Fruit fly (Drosophila melanogaster) whole organism, embryonic: Measurements from ENCODE around the gene Coq7.

Experiments
- Abd-B ChIP-seq: fragments of 200-800 bp; sonication (Bioruptor generic); optimal IDR thresholded peaks from 2 replicates; lab custom pipeline; 2018; ENCODE audit warnings: missing biosample characterization, mild to moderate bottlenecking, missing genetic modification characterization, moderate library complexity
- Ada2b ChIP-seq: fragments of 200-800 bp; sonication (Bioruptor generic); IDR thresholded peaks from 2 replicates; pipeline ENCODE4 v1.3.6; 2022; ENCODE audit warnings: missing biosample characterization, missing genetic modification characterization
- BtbVII ChIP-seq: fragments of 200-800 bp; sonication (Bioruptor generic); optimal IDR thresholded peaks from 3 replicates; lab custom pipeline; 2017; ENCODE audit warnings: missing biosample characterization, mild to moderate bottlenecking, missing genetic modification characterization
- CG10267 ChIP-seq: fragments of 200-800 bp; sonication (Bioruptor generic); optimal IDR thresholded peaks from 2 replicates; lab custom pipeline; 2018; ENCODE audit warnings: missing biosample characterization, mild to moderate bottlenecking, missing genetic modification characterization, moderate library complexity
- CG10321 ChIP-seq: fragments of 200-800 bp; sonication (Bioruptor generic); IDR thresholded peaks from 2 replicates; pipeline ENCODE4 v1.3.6; 2022; ENCODE audit warnings: missing biosample characterization, missing genetic modification characterization
- CG10979 ChIP-seq: fragments of 200-800 bp; sonication (Bioruptor generic); optimal IDR thresholded peaks from 2 replicates; lab custom pipeline; 2018; ENCODE audit warnings: missing biosample characterization, mild to moderate bottlenecking, missing genetic modification characterization, moderate library complexity
- CG12942 ChIP-seq: fragments of 200-800 bp; sonication (Bioruptor generic); optimal IDR thresholded peaks from 3 replicates; lab custom pipeline; 2016; ENCODE audit warnings: missing biosample characterization, missing genetic modification characterization
- CG13775 ChIP-seq: fragments of 200-800 bp; sonication (Bioruptor generic); optimal IDR thresholded peaks from 3 replicates; lab custom pipeline; 2017; ENCODE audit warnings: missing biosample characterization, mild to moderate bottlenecking, missing genetic modification characterization
- CG14860 ChIP-seq: fragments of 200-800 bp; sonication (Bioruptor generic); IDR thresholded peaks from 3 replicates; pipeline ENCODE4 v1.3.6; 2022; ENCODE audit warnings: missing biosample characterization, missing genetic modification characterization; ENCODE audit not compliant: partially characterized antibody
- CG15696 ChIP-seq: fragments of 200-800 bp; sonication (Bioruptor generic); optimal IDR thresholded peaks from 2 replicates; lab custom pipeline; 2019; ENCODE audit warnings: missing biosample characterization, mild to moderate bottlenecking, missing genetic modification characterization, moderate library complexity
- CG1603 ChIP-seq: fragments of 200-800 bp; sonication (Bioruptor generic); optimal IDR thresholded peaks from 2 replicates; lab custom pipeline; 2019; ENCODE audit warnings: missing biosample characterization, mild to moderate bottlenecking, missing genetic modification characterization, moderate library complexity
- CG17385 ChIP-seq: fragments of 200-800 bp; sonication (Bioruptor generic); optimal IDR thresholded peaks from 3 replicates; lab custom pipeline; 2018; ENCODE audit warnings: missing biosample characterization, mild to moderate bottlenecking, missing genetic modification characterization
- CG17829 ChIP-seq: fragments of 200-800 bp; optimal IDR thresholded peaks from 2 replicates; lab custom pipeline; 2019; ENCODE audit warnings: missing biosample characterization, mild to moderate bottlenecking, missing genetic modification characterization, moderate library complexity
- CG18476 ChIP-seq: fragments of 200-800 bp; sonication (Bioruptor generic); optimal IDR thresholded peaks from 2 replicates; lab custom pipeline; 2016; ENCODE audit warnings: missing biosample characterization, mild to moderate bottlenecking, missing genetic modification characterization
- CG2199 ChIP-seq: fragments of 200-800 bp; sonication (Bioruptor generic); IDR thresholded peaks from 3 replicates; pipeline ENCODE4 v1.3.6; 2022; ENCODE audit warnings: missing biosample characterization, missing genetic modification characterization
- CG3163 ChIP-seq: fragments of 200-800 bp; sonication (Bioruptor generic); optimal IDR thresholded peaks from 3 replicates; lab custom pipeline; 2016; ENCODE audit warnings: missing biosample characterization, missing genetic modification characterization
- CG33213 ChIP-seq: fragments of 200-800 bp; sonication (Bioruptor generic); optimal IDR thresholded peaks from 3 replicates; lab custom pipeline; 2016; ENCODE audit warnings: missing biosample characterization, missing genetic modification characterization
- CG33557 ChIP-seq: fragments of 200-800 bp; sonication (Bioruptor generic); optimal IDR thresholded peaks from 2 replicates; lab custom pipeline; 2019; ENCODE audit warnings: missing biosample characterization, mild to moderate bottlenecking, missing genetic modification characterization, moderate library complexity
- CG3838 ChIP-seq: fragments of 200-800 bp; sonication (Bioruptor generic); optimal IDR thresholded peaks from 3 replicates; lab custom pipeline; 2016; ENCODE audit warnings: missing biosample characterization, missing genetic modification characterization
- CG4282 ChIP-seq: fragments of 200-800 bp; sonication (Bioruptor generic); optimal IDR thresholded peaks from 2 replicates; lab custom pipeline; 2016; ENCODE audit warnings: missing biosample characterization, missing genetic modification characterization
- CG7372 ChIP-seq: fragments of 200-800 bp; sonication (Bioruptor generic); IDR thresholded peaks from 2 replicates; pipeline ENCODE4 v1.3.6; 2022; ENCODE audit warnings: missing biosample characterization, missing genetic modification characterization
- CG8290 ChIP-seq, 3 experiments: fragments of 200-800 bp; sonication (Bioruptor generic); optimal IDR thresholded peaks; 2 replicates each; lab custom pipeline; 2016 to 2019; ENCODE audit warnings: missing biosample characterization in 3 of 3, missing genetic modification characterization in 3 of 3, mild to moderate bottlenecking in 2 of 3, moderate library complexity in 1 of 3
- CG8765 ChIP-seq: fragments of 200-800 bp; sonication (Bioruptor generic); IDR thresholded peaks from 2 replicates; pipeline ENCODE4 v1.3.6; 2022; ENCODE audit warnings: missing biosample characterization, missing genetic modification characterization
- CkIIα-i1 ChIP-seq: fragments of 200-800 bp; sonication (Bioruptor generic); IDR thresholded peaks from 2 replicates; pipeline ENCODE4 v1.3.6; 2022; ENCODE audit warnings: missing biosample characterization, missing genetic modification characterization
- Hr39 ChIP-seq: fragments of >200 bp; optimal IDR thresholded peaks from 2 replicates; lab custom pipeline; 2017
- Meics ChIP-seq: fragments of 200-800 bp; sonication (Bioruptor generic); optimal IDR thresholded peaks from 2 replicates; lab custom pipeline; 2017; ENCODE audit warnings: missing biosample characterization, mild to moderate bottlenecking, missing genetic modification characterization
- Mes4 ChIP-seq: fragments of 200-800 bp; sonication (Bioruptor generic); optimal IDR thresholded peaks from 2 replicates; lab custom pipeline; 2016; ENCODE audit warnings: missing biosample characterization, missing genetic modification characterization
- Mrtf ChIP-seq: fragments of 200-800 bp; sonication (Bioruptor generic); IDR thresholded peaks from 3 replicates; pipeline ENCODE4 v1.3.6; 2022; ENCODE audit warnings: missing biosample characterization, missing genetic modification characterization
- NC2α ChIP-seq: fragments of 200-800 bp; sonication (Bioruptor generic); optimal IDR thresholded peaks from 2 replicates; lab custom pipeline; 2016; ENCODE audit warnings: missing biosample characterization, missing genetic modification characterization
- Neu2 ChIP-seq: fragments of 200-800 bp; sonication (Bioruptor generic); optimal IDR thresholded peaks from 3 replicates; lab custom pipeline; 2016; ENCODE audit warnings: missing biosample characterization, missing genetic modification characterization, borderline replicate concordance
- Opbp ChIP-seq: fragments of 200-800 bp; sonication (Bioruptor generic); IDR thresholded peaks from 3 replicates; pipeline ENCODE4 v1.3.6; 2022; ENCODE audit warnings: missing biosample characterization, missing genetic modification characterization; ENCODE audit not compliant: partially characterized antibody
- TFAM ChIP-seq: fragments of 200-800 bp; sonication (Bioruptor generic); optimal IDR thresholded peaks from 2 replicates; lab custom pipeline; 2017; ENCODE audit warnings: missing biosample characterization, missing genetic modification characterization, inconsistent platforms
- Taf1 ChIP-seq: fragments of 200-800 bp; sonication (Bioruptor generic); IDR thresholded peaks from 2 replicates; pipeline ENCODE4 v1.3.6; 2022; ENCODE audit warnings: missing biosample characterization, missing genetic modification characterization
- bcd ChIP-seq: fragments of 200-800 bp; sonication (Bioruptor generic); optimal IDR thresholded peaks from 2 replicates; lab custom pipeline; 2017; ENCODE audit warnings: missing biosample characterization, mild to moderate bottlenecking, missing genetic modification characterization
- crol ChIP-seq: fragments of 200-800 bp; sonication (Bioruptor generic); IDR thresholded peaks from 2 replicates; pipeline ENCODE4 v1.3.6; 2022; ENCODE audit warnings: missing biosample characterization, missing genetic modification characterization
- gce ChIP-seq: fragments of 200-800 bp; sonication (Bioruptor generic); IDR thresholded peaks from 3 replicates; pipeline ENCODE4 v1.3.6; 2022; ENCODE audit warnings: missing biosample characterization, missing genetic modification characterization
- gro ChIP-seq: fragments of 200-800 bp; sonication (Bioruptor generic); optimal IDR thresholded peaks from 2 replicates; lab custom pipeline; 2016; ENCODE audit warnings: missing biosample characterization, missing genetic modification characterization
- ham ChIP-seq: fragments of 200-800 bp; sonication (Bioruptor generic); IDR thresholded peaks from 2 replicates; pipeline ENCODE4 v1.3.6; 2022; ENCODE audit warnings: missing biosample characterization, missing genetic modification characterization
- ind ChIP-seq: fragments of 200-800 bp; sonication (Bioruptor generic); optimal IDR thresholded peaks from 3 replicates; lab custom pipeline; 2016; ENCODE audit warnings: missing biosample characterization, missing genetic modification characterization
- insv ChIP-seq, 2 experiments: fragments of 200-800 bp; sonication (Bioruptor generic); optimal IDR thresholded peaks; 3 replicates each; lab custom pipeline; 2016 to 2018; ENCODE audit warnings: missing biosample characterization in 2 of 2, missing genetic modification characterization in 2 of 2
- lmd ChIP-seq: fragments of 200-800 bp; sonication (Bioruptor generic); IDR thresholded peaks from 2 replicates; pipeline ENCODE4 v1.3.6; 2022; ENCODE audit warnings: missing biosample characterization, missing genetic modification characterization
- lola ChIP-seq, 3 experiments: fragments of >200 bp in 2 of 3; fragments of 200-800 bp in 1 of 3; sonication (Bioruptor generic) in 1 of 3; optimal IDR thresholded peaks; 2 replicates each; lab custom pipeline; 2017 to 2019; ENCODE audit warnings: missing biosample characterization in 3 of 3, missing genetic modification characterization in 3 of 3, mild to moderate bottlenecking in 1 of 3, moderate library complexity in 1 of 3
- luna ChIP-seq: fragments of 200-800 bp; sonication (Bioruptor generic); optimal IDR thresholded peaks from 2 replicates; lab custom pipeline; 2016; ENCODE audit warnings: missing biosample characterization, missing genetic modification characterization
- nau ChIP-seq: fragments of 200-800 bp; sonication (Bioruptor generic); optimal IDR thresholded peaks from 3 replicates; lab custom pipeline; 2017; ENCODE audit warnings: missing biosample characterization, mild to moderate bottlenecking, missing genetic modification characterization, missing genetic modification reagents
- pfk ChIP-seq: fragments of 200-800 bp; sonication (Bioruptor generic); optimal IDR thresholded peaks from 2 replicates; lab custom pipeline; 2018; ENCODE audit warnings: missing biosample characterization, mild to moderate bottlenecking, missing genetic modification characterization, moderate library complexity
- phol ChIP-seq: fragments of 200-800 bp; sonication (Bioruptor generic); optimal IDR thresholded peaks from 3 replicates; lab custom pipeline; 2018; ENCODE audit warnings: missing biosample characterization, mild to moderate bottlenecking, missing genetic modification characterization, moderate library complexity
- prd ChIP-seq, 3 experiments: fragments of >200 bp in 2 of 3; fragments of 200-800 bp in 1 of 3; sonication (Bioruptor generic) in 1 of 3; optimal IDR thresholded peaks in 2 of 3; IDR thresholded peaks in 1 of 3; 2 replicates in 2 of 3; 3 replicates in 1 of 3; pipeline versions ENCODE4 v1.3.6 to Lab custom; 2017 to 2022; ENCODE audit warnings: missing biosample characterization in 1 of 3, missing genetic modification characterization in 1 of 3
- ssp ChIP-seq: fragments of 200-800 bp; sonication (Bioruptor generic); IDR thresholded peaks from 2 replicates; pipeline ENCODE4 v1.3.6; 2022; ENCODE audit warnings: missing biosample characterization, missing genetic modification characterization
- tap ChIP-seq: fragments of 200-800 bp; optimal IDR thresholded peaks from 3 replicates; lab custom pipeline; 2019; ENCODE audit warnings: missing biosample characterization, mild to moderate bottlenecking, missing genetic modification characterization, moderate library complexity
- zfh1 ChIP-seq: fragments of 200-800 bp; sonication (Bioruptor generic); IDR thresholded peaks from 3 replicates; pipeline ENCODE4 v1.3.6; 2022; ENCODE audit warnings: missing biosample characterization, missing genetic modification characterization

Gene Coq7

dm6 chrX:6770924-6771323 is at the start of gene Coq7 (continued):
- TF ChIP-seq bcd (GFP tag; lab: Kevin White, UChicago) (peak; percentile 83), Taf1 (peak; percentile 77), CG17385 (peak; percentile 76), insv (GFP tag; optimal IDR thresholded peaks at IDR 0.05; lab: Kevin White, UChicago) (peak in 1 of 2 experiments; percentile 53), prd (optimal IDR thresholded peaks at IDR 0.05; lab: Kevin White, UChicago) (no peak), prd (GFP tag; IDR thresholded peaks at IDR 0.05; lab: Robert Waterston, UW) (peak; percentile 96), nau (GFP tag; lab: Kevin White, UChicago) (no peak), CG18476 (GFP tag; lab: Kevin White, UChicago) (peak; percentile 52), ham (peak; percentile 64), Mes4 (GFP tag; lab: Kevin White, UChicago) (no peak), CG3838 (GFP tag; lab: Kevin White, UChicago) (no peak), crol (GFP tag; lab: Robert Waterston, UW) (peak; percentile 35; the same call in 1 of the 2 replicates), CkIIα-i1 (GFP tag; lab: Robert Waterston, UW) (0 out of 2 replicates have a peak, but pooled peaks have one; percentile 6), CG12942 (GFP tag; lab: Kevin White, UChicago) (peak; percentile 87), Opbp (GFP tag; lab: Robert Waterston, UW) (peak; percentile 90), CG10979 (peak; percentile 83), CG17829 (tag; lab: Kevin White, UChicago) (peak; percentile 88), CG14860 (GFP tag; lab: Robert Waterston, UW) (peak; percentile 97), CG10321 (GFP tag; lab: Robert Waterston, UW) (peak; percentile 46), lmd (peak; percentile 93), ssp (GFP tag; lab: Robert Waterston, UW) (peak; percentile 80), CG33557 (GFP tag; lab: Kevin White, UChicago) (peak; percentile 84), ind (GFP tag; lab: Kevin White, UChicago) (peak; percentile 91), CG4282 (no peak), lola (GFP tag; optimal IDR thresholded peaks at IDR 0.05; lab: Kevin White, UChicago) (peak in 1 of 3 experiments; percentile 86), CG1603 (tag; lab: Kevin White, UChicago) (no peak), phol (tag; lab: Kevin White, UChicago) (peak; percentile 89), CG3163 (GFP tag; lab: Kevin White, UChicago) (no peak), CG15696 (tag; lab: Kevin White, UChicago) (peak; percentile 85), BtbVII (no peak), Mrtf (GFP tag; lab: Robert Waterston, UW) (peak; percentile 84), luna (GFP tag; lab: Kevin White, UChicago) (no peak), TFAM (peak; percentile 11), CG8290 (GFP tag; optimal IDR thresholded peaks at IDR 0.05; lab: Kevin White, UChicago) (peak; percentile 59), CG8290 (tag; optimal IDR thresholded peaks at IDR 0.05; lab: Kevin White, UChicago) (no peak), Ada2b (GFP tag; lab: Robert Waterston, UW) (peak; percentile 91), gce (GFP tag; lab: Robert Waterston, UW) (peak; percentile 73; the same call in 1 of the 3 replicates), Meics (GFP tag; lab: Kevin White, UChicago) (peak; percentile 81), CG7372 (GFP tag; lab: Robert Waterston, UW) (peak; percentile 86), CG13775 (GFP tag; lab: Kevin White, UChicago) (peak; percentile 88), CG33213 (GFP tag; lab: Kevin White, UChicago) (no peak), pfk (GFP tag; lab: Kevin White, UChicago) (no peak), CG2199 (GFP tag; lab: Robert Waterston, UW) (peak; percentile 87), Hr39 (no peak), tap (tag; lab: Kevin White, UChicago) (no peak), NC2α (GFP tag; lab: Kevin White, UChicago) (peak; percentile 5), CG10267 (peak; percentile 81), Neu2 (no peak), zfh1 (GFP tag; lab: Robert Waterston, UW) (peak; percentile 94), CG8765 (peak; percentile 91), Abd-B (GFP tag; lab: Kevin White, UChicago) (peak; percentile 80), gro (GFP tag; lab: Kevin White, UChicago) (no peak)
